Worm (Caenorhabditis elegans) whole organism, L4 larva: Measurements from ENCODE around the gene W06E11.1.

ENCODE experiments used
- Y105C5A.15 ChIP-seq: fragments of 200-800 bp; sonication (Bioruptor generic); IDR thresholded peaks from 2 replicates; pipeline ENCODE4 v1.3.6; 2022; ENCODE audit warnings: missing genetic modification characterization, missing compliant biosample characterization
- ZK546.5 ChIP-seq, 2 experiments: sonication (generic microtip); optimal IDR thresholded peaks; 2 replicates each; lab custom pipeline; 2017; ENCODE audit warnings: missing biosample characterization in 2 of 2, missing genetic modification characterization in 2 of 2
- ama-1 ChIP-seq: fragments of 150-350 bp; optimal IDR thresholded peaks from 2 replicates; lab custom pipeline; 2014; ENCODE audit warnings: inconsistent platforms, mixed read lengths
- ceh-62 ChIP-seq: sonication (generic microtip); optimal IDR thresholded peaks from 2 replicates; lab custom pipeline; 2017; ENCODE audit warnings: missing biosample characterization, missing genetic modification characterization
- jun-1 ChIP-seq: fragments of 150-350 bp; optimal IDR thresholded peaks from 2 replicates; lab custom pipeline; 2014; ENCODE audit warnings: missing biosample characterization, missing genetic modification reagents, missing genetic modification characterization
- lin-15B ChIP-seq: fragments of 150-350 bp; sonication (generic microtip); optimal IDR thresholded peaks from 3 replicates; lab custom pipeline; 2014; ENCODE audit warnings: missing biosample characterization, missing genetic modification characterization
- nhr-237 ChIP-seq: sonication (generic microtip); optimal IDR thresholded peaks from 2 replicates; lab custom pipeline; 2017; ENCODE audit warnings: missing biosample characterization, missing genetic modification characterization
- nhr-76 ChIP-seq: fragments of 150-350 bp; optimal IDR thresholded peaks from 2 replicates; lab custom pipeline; 2014; ENCODE audit warnings: missing biosample characterization, missing genetic modification characterization
- tag-97 ChIP-seq: fragments of 200-800 bp; sonication (Bioruptor generic); IDR thresholded peaks from 2 replicates; pipeline ENCODE4 v1.3.6; 2022; ENCODE audit warnings: missing genetic modification characterization, missing compliant biosample characterization

DNA sequence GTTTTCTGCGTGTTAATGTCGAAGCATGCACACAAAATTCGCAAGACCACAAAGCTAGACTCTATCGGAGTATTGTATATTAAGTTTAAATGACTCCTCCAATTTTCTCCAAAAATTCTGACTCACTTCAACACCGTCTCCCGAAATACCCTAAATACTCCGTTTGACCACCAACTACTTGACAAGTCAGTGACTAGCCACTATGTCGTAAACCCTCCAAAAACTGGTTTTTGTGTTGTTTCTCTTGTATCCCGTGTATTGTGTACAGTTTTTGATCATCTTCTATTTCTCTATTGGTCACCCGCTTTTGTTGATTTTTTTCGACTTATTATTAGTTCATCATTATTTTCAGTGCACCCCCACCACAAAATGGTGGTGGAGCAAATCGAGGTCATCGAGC lies 16.5 kb downstream of the W06E11.1 start, which contains the start of gene C09F5.1:
- TF ChIP-seq lin-15B (no peak), Y105C5A.15 (GFP tag; lab: Robert Waterston, UW) (no peak), nhr-76 (tag; lab: Kevin White, UChicago) (no peak), nhr-237 (no peak), ceh-62 (tag; lab: Kevin White, UChicago) (no peak), jun-1 (tag; lab: Kevin White, UChicago) (no peak), tag-97 (no peak), ama-1 (lab: Kevin White, UChicago) (no peak), ZK546.5 (tag; optimal IDR thresholded peaks at IDR 0.05; lab: Kevin White, UChicago) (no peak)
